Fruit fly (Drosophila melanogaster): ENCODE measurements around the gene CG7094.

Gene CG7094

dm6 chr2L:17561914-17562313, 6.3 kb upstream of the CG7094 start:
- no peak for TF ChIP-seq brk (GFP tag; optimal IDR thresholded peaks at IDR 0.05)
- no peak for TF ChIP-seq sage (GFP tag; optimal IDR thresholded peaks at IDR 0.05)
- TF ChIP-seq Hr78 (GFP tag; optimal IDR thresholded peaks at IDR 0.05) = no peak
- TF ChIP-seq dmrt93B (GFP tag; optimal IDR thresholded peaks at IDR 0.05) = no peak
- TF ChIP-seq lola (GFP tag; optimal IDR thresholded peaks at IDR 0.05) = no peak
- TF ChIP-seq Sp1 (GFP tag; optimal IDR thresholded peaks at IDR 0.05) = no peak

DNA sequence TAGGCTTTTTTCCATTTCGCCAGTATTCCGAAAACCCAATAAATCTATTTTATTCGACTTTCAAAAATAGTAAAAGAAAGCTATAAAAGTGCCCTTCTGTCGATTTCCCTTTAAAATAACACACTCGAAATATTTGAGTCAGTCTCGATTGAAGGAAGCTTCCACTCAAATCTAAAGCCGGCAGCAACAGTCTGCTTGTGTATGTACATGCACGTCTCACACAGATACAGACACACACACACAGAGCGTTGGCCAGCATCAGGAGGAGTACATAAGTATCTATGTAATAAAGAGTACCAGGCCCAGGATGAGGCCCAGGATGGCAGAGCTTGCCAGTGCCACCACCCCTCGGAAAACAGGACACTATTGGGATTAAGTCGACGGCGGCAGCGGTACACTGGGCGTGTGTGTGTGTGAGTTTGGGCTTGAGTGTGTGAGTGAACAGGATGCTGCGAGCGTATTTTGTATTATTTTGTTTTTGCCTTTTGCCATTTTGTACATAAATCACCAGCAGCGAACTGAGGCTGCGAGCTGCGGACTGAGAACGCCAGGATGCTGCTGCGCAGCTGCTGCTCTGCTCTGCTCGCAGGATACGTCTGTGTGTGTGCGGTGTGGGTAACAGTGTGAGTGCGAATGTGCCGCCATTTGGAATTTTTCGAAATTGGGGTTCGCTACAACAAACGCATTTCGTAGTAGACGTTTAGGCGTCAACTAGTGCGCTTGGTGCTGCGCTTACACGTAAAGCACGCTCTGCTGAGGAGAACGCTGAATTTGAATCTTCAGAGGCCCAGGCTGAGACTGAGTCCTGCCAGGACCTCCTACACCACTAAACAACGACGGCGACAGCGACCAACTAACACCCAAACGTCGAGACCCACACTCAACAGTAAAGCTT, 4.8 kb upstream of the CG7094 start:
- no peak for TF ChIP-seq usp (GFP tag; optimal IDR thresholded peaks at IDR 0.05)
- TF ChIP-seq brk (GFP tag; optimal IDR thresholded peaks at IDR 0.05) = no peak
- no peak for TF ChIP-seq Hr78 (GFP tag; optimal IDR thresholded peaks at IDR 0.05)
- TF ChIP-seq Rel (GFP tag; optimal IDR thresholded peaks at IDR 0.05) = no peak
- no peak for TF ChIP-seq Rel (tag; optimal IDR thresholded peaks at IDR 0.05)
- no peak for TF ChIP-seq N (GFP tag; optimal IDR thresholded peaks at IDR 0.05)
- no peak for TF ChIP-seq sv (GFP tag; optimal IDR thresholded peaks at IDR 0.05)
- no peak for TF ChIP-seq Abd-B (GFP tag; optimal IDR thresholded peaks at IDR 0.05)
- TF ChIP-seq Myc (optimal IDR thresholded peaks at IDR 0.05) = no peak
- no peak for TF ChIP-seq dmrt93B (GFP tag; optimal IDR thresholded peaks at IDR 0.05)

DNA sequence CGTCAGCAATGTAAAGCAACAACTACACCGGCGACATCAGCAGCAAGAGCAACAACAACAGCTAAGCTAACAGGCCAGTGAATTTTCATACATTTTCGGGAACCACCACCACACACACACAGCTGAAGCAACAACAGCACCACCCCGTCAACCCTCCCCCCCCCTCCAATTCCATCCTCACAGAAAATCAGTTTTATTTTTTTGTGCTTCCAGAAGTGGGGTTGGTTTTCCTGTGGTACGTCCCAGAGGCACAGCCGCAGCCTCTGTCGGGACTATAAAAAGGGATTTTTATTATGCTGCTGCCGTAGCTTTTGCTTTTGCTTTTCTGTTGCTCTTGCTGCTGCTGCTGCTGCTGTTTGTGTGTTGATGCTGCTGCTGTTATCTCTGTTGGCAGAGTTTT, 3.7 kb upstream of the CG7094 start:
- TF ChIP-seq Hr83 (GFP tag; optimal IDR thresholded peaks at IDR 0.05; ENCODE audit: poor library complexity, severe bottlenecking) (no peak), dmrt93B (GFP tag; optimal IDR thresholded peaks at IDR 0.05) (no peak), Dfd (GFP tag; optimal IDR thresholded peaks at IDR 0.05) (peak; percentile 18), sage (GFP tag; optimal IDR thresholded peaks at IDR 0.05) (no peak), tai (GFP tag; optimal IDR thresholded peaks at IDR 0.05) (no peak)

DNA sequence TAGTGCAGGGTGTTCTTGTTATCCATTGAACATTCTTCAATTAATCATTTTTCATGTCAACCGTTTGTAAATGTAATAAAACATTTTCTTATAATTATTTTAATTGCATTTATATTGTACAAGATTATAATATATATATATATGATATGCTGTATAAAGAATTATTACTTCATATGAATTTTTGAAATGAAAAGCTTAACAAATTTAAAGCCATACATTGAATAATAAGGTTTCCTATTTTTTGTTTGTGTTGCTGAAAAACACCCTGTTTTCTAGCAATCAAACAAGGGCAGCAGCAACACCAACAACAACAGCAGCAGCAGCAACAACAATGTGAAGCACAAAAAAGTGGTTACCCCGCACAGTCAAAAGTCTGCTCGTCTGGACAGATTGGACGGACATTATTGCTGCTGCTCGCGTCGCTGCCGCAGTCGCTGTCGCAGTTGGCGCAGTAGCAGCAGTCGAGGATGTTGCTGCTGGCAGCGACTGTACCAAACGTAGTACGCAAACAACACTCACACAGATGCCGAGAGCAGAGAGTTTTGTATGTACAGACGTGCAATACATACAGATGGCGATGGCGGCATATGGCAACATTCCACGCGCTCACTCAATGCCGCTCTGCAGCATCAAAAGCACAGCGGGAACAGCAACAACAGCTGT, 2.7 kb upstream of the CG7094 start:
- TF ChIP-seq Sp1 (GFP tag; optimal IDR thresholded peaks at IDR 0.05) (peak; percentile 33), Dfd (GFP tag; optimal IDR thresholded peaks at IDR 0.05) (no peak), brk (GFP tag; optimal IDR thresholded peaks at IDR 0.05) (no peak), HLH106 (tag; optimal IDR thresholded peaks at IDR 0.05) (peak; percentile 13), tai (GFP tag; optimal IDR thresholded peaks at IDR 0.05) (no peak), h (GFP tag; optimal IDR thresholded peaks at IDR 0.05) (no peak), rgr (GFP tag; optimal IDR thresholded peaks at IDR 0.05) (no peak), sage (GFP tag; optimal IDR thresholded peaks at IDR 0.05) (no peak), jim (GFP tag; optimal IDR thresholded peaks at IDR 0.05) (no peak), dl (GFP tag; optimal IDR thresholded peaks at IDR 0.05; ENCODE audit: insufficient read depth in 1 of 2, partially characterized antibody in 2 of 2) (no peak), lola (GFP tag; optimal IDR thresholded peaks at IDR 0.05) (no peak), fru (GFP tag; optimal IDR thresholded peaks at IDR 0.05) (no peak), GATAd (GFP tag; optimal IDR thresholded peaks at IDR 0.05) (no peak), ey (GFP tag; optimal IDR thresholded peaks at IDR 0.05) (no peak)

DNA sequence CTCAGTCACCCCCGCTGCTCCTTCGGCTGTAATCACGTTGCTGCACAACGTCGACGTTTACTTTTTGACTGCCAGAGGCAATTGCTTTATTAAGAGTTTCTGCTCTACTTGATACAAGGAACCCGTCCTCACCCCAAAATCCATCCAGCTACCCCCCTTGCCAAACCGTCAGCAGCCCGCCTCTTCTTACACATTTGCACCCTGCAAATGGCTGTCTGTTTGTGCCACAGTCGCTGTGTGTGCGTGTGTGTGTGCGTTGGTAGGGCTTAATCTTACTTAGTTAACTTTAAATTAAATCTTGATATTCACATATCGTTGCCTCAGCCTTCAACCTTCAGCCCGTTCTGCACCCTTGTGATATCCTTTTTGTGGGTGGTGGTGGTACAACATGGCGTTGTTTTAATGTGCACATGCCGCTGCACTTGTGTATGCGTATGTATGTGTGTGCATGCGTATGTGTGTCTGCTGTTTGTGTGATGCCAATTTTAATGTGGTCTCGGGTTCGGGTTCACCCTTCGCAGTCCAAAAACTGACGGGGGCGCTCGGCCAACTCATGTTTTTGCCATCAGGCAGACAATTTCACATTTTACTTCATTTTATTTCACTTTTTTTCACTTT, 12.8 kb downstream of the CG7094 start:
- TF ChIP-seq sv (GFP tag; optimal IDR thresholded peaks at IDR 0.05) (no peak), Rel (GFP tag; optimal IDR thresholded peaks at IDR 0.05) (no peak), Rel (tag; optimal IDR thresholded peaks at IDR 0.05) (no peak), psq (GFP tag; optimal IDR thresholded peaks at IDR 0.05) (no peak), Abd-B (GFP tag; optimal IDR thresholded peaks at IDR 0.05) (no peak), dsf (GFP tag; optimal IDR thresholded peaks at IDR 0.05; ENCODE audit: borderline replicate concordance) (no peak), brk (GFP tag; optimal IDR thresholded peaks at IDR 0.05) (no peak), foxo (GFP tag; optimal IDR thresholded peaks at IDR 0.05) (no peak), dl (GFP tag; optimal IDR thresholded peaks at IDR 0.05; ENCODE audit: insufficient read depth in 1 of 2, partially characterized antibody in 2 of 2) (no peak), Myc (optimal IDR thresholded peaks at IDR 0.05) (no peak), Mio (GFP tag; optimal IDR thresholded peaks at IDR 0.05) (no peak), Dif (GFP tag; optimal IDR thresholded peaks at IDR 0.05; ENCODE audit: partially characterized antibody) (no peak)
